Worm (Caenorhabditis elegans): ENCODE measurements around the gene Y38H8A.12.

Y38H8A.12 gene

DNA sequence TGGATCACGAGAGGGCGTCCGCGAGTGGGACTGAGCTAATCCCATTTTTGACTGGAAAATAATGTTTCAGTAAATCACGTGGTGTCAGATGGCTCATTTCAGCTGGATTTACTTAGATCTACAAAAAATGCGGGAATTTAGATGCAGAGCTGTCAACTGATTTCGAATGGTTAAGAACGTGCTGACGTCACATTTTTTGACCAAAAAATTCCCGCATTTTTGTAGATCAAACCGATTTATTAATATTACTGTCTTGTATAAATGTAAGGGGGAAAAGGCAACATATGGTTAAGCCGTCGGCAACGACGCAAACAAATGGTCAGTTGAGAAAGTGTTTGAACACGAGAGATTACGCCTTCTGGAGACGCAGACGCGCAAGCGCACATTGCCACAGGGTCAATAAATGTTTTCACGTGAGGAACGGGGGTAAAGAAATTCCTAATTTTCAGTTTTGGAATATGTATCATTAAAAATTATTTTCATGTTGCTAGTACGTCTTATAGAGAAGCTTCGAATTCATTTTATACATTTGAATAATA is 47.9 kb downstream of the Y38H8A.12 start, which contains the start of gene gcl-1:
TSS of gene gcl-1 (minus strand) at position 51 of the 539 bp plus-strand sequence.
- TF ChIP-seq med-1 (GFP tag; optimal IDR thresholded peaks at IDR 0.05; ENCODE audit: insufficient read depth) (no peak), ztf-23 (GFP tag; IDR thresholded peaks at IDR 0.05) (no peak), tab-1 (GFP tag; IDR thresholded peaks at IDR 0.05) (no peak), T22C8.4 (GFP tag; IDR thresholded peaks at IDR 0.05) (no peak), cog-1 (tag; optimal IDR thresholded peaks at IDR 0.05) (peak; percentile 28), flt-1 (GFP tag; IDR thresholded peaks at IDR 0.05) (no peak), ztf-29 (GFP tag; IDR thresholded peaks at IDR 0.05) (peak; percentile 57; the same call in 1 of the 2 replicates), ref-1 (GFP tag; conservative IDR thresholded peaks at IDR 0.05) (no peak), klf-2 (GFP tag; conservative IDR thresholded peaks at IDR 0.05) (no peak)
